Worm (Caenorhabditis elegans) whole organism, L1 larva: ENCODE data around the gene nhr-52.

Experiments
- lin-15B ChIP-seq: fragments of 150-350 bp; sonication (generic microtip); optimal IDR thresholded peaks from 3 replicates; lab custom pipeline; 2014; ENCODE audit warnings: missing biosample characterization, missing genetic modification characterization

Gene nhr-52

DNA sequence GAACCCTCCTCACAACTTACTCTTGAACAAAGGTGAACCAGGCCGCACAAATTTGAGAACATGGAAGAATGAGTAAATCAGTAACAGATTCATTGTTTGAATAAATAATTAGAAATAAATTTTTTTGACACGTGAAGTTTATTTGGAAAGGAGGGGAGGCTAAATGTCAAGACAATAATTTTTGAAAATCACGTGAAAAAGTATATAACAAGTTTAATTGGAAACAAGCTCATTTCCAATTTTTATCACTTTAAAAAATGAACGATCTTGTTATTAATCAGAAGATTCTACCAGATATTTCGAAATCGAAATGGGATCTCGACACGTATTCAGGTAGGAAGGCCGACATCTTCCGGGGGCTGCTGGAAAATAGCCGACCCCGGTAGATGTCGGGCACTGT lies 49.3 kb downstream of the nhr-52 start, which contains the start of the genes irld-57 and sfxn-1.3:
Gene irld-57 (minus strand): TSS at position 101 of the 400 bp plus-strand sequence.
Gene sfxn-1.3 (plus strand): TSS at position 232 of the 400 bp plus-strand sequence.
- no peak for TF ChIP-seq lin-15B (tag; lab: Kevin White, UChicago)
